Worm (Caenorhabditis elegans) whole organism, late embryonic: ENCODE data around the gene ugt-64.

ENCODE experiments used
- F13H6.1 ChIP-seq: sonication (generic microtip); optimal IDR thresholded peaks from 2 replicates; lab custom pipeline; 2016; ENCODE audit warnings: missing genetic modification characterization, missing compliant biosample characterization
- K09A11.1 ChIP-seq: sonication (generic microtip); optimal IDR thresholded peaks from 2 replicates; lab custom pipeline; 2017; ENCODE audit warnings: antibody characterized with exemption, mild to moderate bottlenecking, missing genetic modification characterization, missing compliant biosample characterization; ENCODE audit not compliant: insufficient read depth
- T23F11.4 ChIP-seq: fragments of 200-800 bp; sonication (Bioruptor generic); optimal IDR thresholded peaks from 2 replicates; lab custom pipeline; 2018; ENCODE audit warnings: mild to moderate bottlenecking, missing genetic modification characterization, missing compliant biosample characterization
- Y22D7AL.16 ChIP-seq: sonication (generic microtip); optimal IDR thresholded peaks from 2 replicates; lab custom pipeline; 2016; ENCODE audit warnings: missing genetic modification characterization, missing compliant biosample characterization
- ceh-19 ChIP-seq: fragments of 200-800 bp; sonication (Bioruptor generic); optimal IDR thresholded peaks from 2 replicates; lab custom pipeline; 2018; ENCODE audit warnings: mild to moderate bottlenecking, missing genetic modification characterization, missing compliant biosample characterization
- ceh-2 ChIP-seq: sonication (generic microtip); optimal IDR thresholded peaks from 2 replicates; lab custom pipeline; 2016; ENCODE audit warnings: missing genotype, missing genetic modification characterization, missing compliant biosample characterization
- ceh-22 ChIP-seq: sonication (generic microtip); optimal IDR thresholded peaks from 2 replicates; lab custom pipeline; 2017; ENCODE audit warnings: missing biosample characterization, missing genetic modification characterization
- ceh-24 ChIP-seq: sonication (generic microtip); optimal IDR thresholded peaks from 2 replicates; lab custom pipeline; 2016; ENCODE audit warnings: mild to moderate bottlenecking, missing genetic modification characterization, missing compliant biosample characterization
- ceh-30 ChIP-seq: fragments of 150-350 bp; optimal IDR thresholded peaks from 2 replicates; lab custom pipeline; 2014; ENCODE audit warnings: missing biosample characterization, missing genetic modification characterization
- ceh-31 ChIP-seq: sonication (generic microtip); optimal IDR thresholded peaks from 2 replicates; lab custom pipeline; 2016; ENCODE audit warnings: missing genetic modification characterization, missing compliant biosample characterization
- ceh-45 ChIP-seq: fragments of 200-800 bp; sonication (Bioruptor generic); IDR thresholded peaks from 2 replicates; pipeline ENCODE4 v1.3.6; 2022; ENCODE audit warnings: missing genetic modification reagents, missing genetic modification characterization, missing compliant biosample characterization
- ceh-48 ChIP-seq: sonication (generic microtip); optimal IDR thresholded peaks from 2 replicates; lab custom pipeline; 2016; ENCODE audit warnings: missing genetic modification characterization, inconsistent platforms, missing compliant biosample characterization
- elt-2 ChIP-seq: sonication (generic microtip); optimal IDR thresholded peaks from 2 replicates; lab custom pipeline; 2016; ENCODE audit warnings: missing genetic modification reagents, missing genetic modification characterization, missing compliant biosample characterization
- ets-4 ChIP-seq: sonication (generic microtip); optimal IDR thresholded peaks from 2 replicates; lab custom pipeline; 2016; ENCODE audit warnings: missing genetic modification characterization, missing compliant biosample characterization
- fax-1 ChIP-seq: sonication (generic microtip); optimal IDR thresholded peaks from 2 replicates; lab custom pipeline; 2016; ENCODE audit warnings: missing genotype, missing genetic modification characterization, missing compliant biosample characterization
- gmeb-2 ChIP-seq: sonication (generic microtip); optimal IDR thresholded peaks from 2 replicates; lab custom pipeline; 2016; ENCODE audit warnings: missing genetic modification characterization, inconsistent platforms, missing compliant biosample characterization
- madf-2 ChIP-seq: sonication (generic microtip); optimal IDR thresholded peaks from 2 replicates; lab custom pipeline; 2017; ENCODE audit warnings: missing genetic modification characterization, missing compliant biosample characterization
- nhr-232 ChIP-seq: sonication (generic microtip); optimal IDR thresholded peaks from 2 replicates; lab custom pipeline; 2016; ENCODE audit warnings: missing genetic modification characterization, missing compliant biosample characterization
- odd-2 ChIP-seq: sonication (generic microtip); optimal IDR thresholded peaks from 2 replicates; lab custom pipeline; 2017; ENCODE audit warnings: antibody characterized with exemption, mild to moderate bottlenecking, missing genetic modification characterization, missing compliant biosample characterization
- pag-3 ChIP-seq: sonication (generic microtip); optimal IDR thresholded peaks from 2 replicates; lab custom pipeline; 2016; ENCODE audit warnings: missing compliant biosample characterization, missing genetic modification characterization, borderline replicate concordance
- pax-1 ChIP-seq: fragments of 150-350 bp; optimal IDR thresholded peaks from 2 replicates; lab custom pipeline; 2014; ENCODE audit warnings: missing biosample characterization, missing genetic modification characterization
- pha-4 ChIP-seq: fragments of 150-350 bp; optimal IDR thresholded peaks from 2 replicates; lab custom pipeline; 2018; ENCODE audit warnings: missing biosample characterization, missing genetic modification reagents, missing genetic modification characterization
- pros-1 ChIP-seq: fragments of 150-350 bp; optimal IDR thresholded peaks from 2 replicates; lab custom pipeline; 2014; ENCODE audit warnings: missing biosample characterization, missing genetic modification reagents, missing genetic modification characterization
- ref-2 ChIP-seq: sonication (generic microtip); optimal IDR thresholded peaks from 2 replicates; lab custom pipeline; 2016; ENCODE audit warnings: missing genetic modification characterization, missing compliant biosample characterization
- rnt-1 ChIP-seq: sonication (generic microtip); optimal IDR thresholded peaks from 2 replicates; lab custom pipeline; 2016; ENCODE audit warnings: missing genetic modification characterization, missing compliant biosample characterization
- tbx-2 ChIP-seq: sonication (generic microtip); optimal IDR thresholded peaks from 2 replicates; lab custom pipeline; 2016; ENCODE audit warnings: missing genetic modification characterization, missing compliant biosample characterization
- unc-42 ChIP-seq: sonication (generic microtip); optimal IDR thresholded peaks from 2 replicates; lab custom pipeline; 2016; ENCODE audit warnings: missing genotype, missing genetic modification characterization, missing compliant biosample characterization
- unc-55 ChIP-seq: sonication (generic microtip); optimal IDR thresholded peaks from 2 replicates; lab custom pipeline; 2017; ENCODE audit warnings: missing biosample characterization, missing genetic modification reagents, missing genetic modification characterization
- zip-5 ChIP-seq: sonication (generic microtip); optimal IDR thresholded peaks from 2 replicates; lab custom pipeline; 2016; ENCODE audit warnings: missing genetic modification characterization, missing compliant biosample characterization

The ugt-64 gene

ce11 chrV:3454620-3455019 is 51.5 kb downstream of the ugt-64 start:
- no peak for TF ChIP-seq tbx-2 (tag; lab: Kevin White, UChicago)
- TF ChIP-seq unc-42 (tag; lab: Kevin White, UChicago), result peak; percentile 82
- TF ChIP-seq ceh-2 (tag; lab: Kevin White, UChicago), result no peak
- no peak for TF ChIP-seq ceh-48 (tag; lab: Kevin White, UChicago)
- TF ChIP-seq pros-1 (tag; lab: Kevin White, UChicago), result no peak
- no peak for TF ChIP-seq nhr-232
- TF ChIP-seq madf-2 (tag; lab: Kevin White, UChicago), result no peak
- TF ChIP-seq gmeb-2 (tag; lab: Kevin White, UChicago), result no peak
- no peak for TF ChIP-seq ceh-22 (tag; lab: Kevin White, UChicago)
- TF ChIP-seq F13H6.1 (tag; lab: Kevin White, UChicago), result no peak
- TF ChIP-seq rnt-1 (tag; lab: Kevin White, UChicago), result peak; percentile 9
- TF ChIP-seq ceh-30, result no peak
- no peak for TF ChIP-seq fax-1 (tag; lab: Kevin White, UChicago)
- no peak for TF ChIP-seq ceh-31 (tag; lab: Kevin White, UChicago)
- no peak for TF ChIP-seq Y22D7AL.16 (tag; lab: Kevin White, UChicago)
- peak; percentile 28 for TF ChIP-seq ref-2 (tag; lab: Kevin White, UChicago)
- no peak for TF ChIP-seq zip-5 (tag; lab: Kevin White, UChicago)
- no peak for TF ChIP-seq ceh-19 (GFP tag; lab: Kevin White, UChicago)
- TF ChIP-seq odd-2 (tag; lab: Kevin White, UChicago), result no peak
- TF ChIP-seq ceh-24 (tag; lab: Kevin White, UChicago), result no peak
- TF ChIP-seq pax-1 (tag; lab: Kevin White, UChicago), result no peak
- no peak for TF ChIP-seq ets-4 (tag; lab: Kevin White, UChicago)
- TF ChIP-seq elt-2 (tag; lab: Kevin White, UChicago), result no peak
- TF ChIP-seq K09A11.1 (tag; lab: Kevin White, UChicago), result no peak
- no peak for TF ChIP-seq ceh-45 (GFP tag; lab: Robert Waterston, UW)
- no peak for TF ChIP-seq T23F11.4
- no peak for TF ChIP-seq pha-4 (tag; lab: Kevin White, UChicago)
- TF ChIP-seq pag-3 (tag; lab: Kevin White, UChicago), result no peak
- peak; percentile 38 for TF ChIP-seq unc-55
